Worm (Caenorhabditis elegans) whole organism, L2 larva: ENCODE results near the gene ZK892.5.

Source experiments
- nhr-77 ChIP-seq: fragments of 150-350 bp; optimal IDR thresholded peaks from 2 replicates; lab custom pipeline; 2014; ENCODE audit warnings: missing biosample characterization, missing genetic modification characterization
- skn-1 ChIP-seq: sonication (generic microtip); optimal IDR thresholded peaks from 2 replicates; lab custom pipeline; 2017; ENCODE audit warnings: missing biosample characterization, missing genetic modification characterization

DNA sequence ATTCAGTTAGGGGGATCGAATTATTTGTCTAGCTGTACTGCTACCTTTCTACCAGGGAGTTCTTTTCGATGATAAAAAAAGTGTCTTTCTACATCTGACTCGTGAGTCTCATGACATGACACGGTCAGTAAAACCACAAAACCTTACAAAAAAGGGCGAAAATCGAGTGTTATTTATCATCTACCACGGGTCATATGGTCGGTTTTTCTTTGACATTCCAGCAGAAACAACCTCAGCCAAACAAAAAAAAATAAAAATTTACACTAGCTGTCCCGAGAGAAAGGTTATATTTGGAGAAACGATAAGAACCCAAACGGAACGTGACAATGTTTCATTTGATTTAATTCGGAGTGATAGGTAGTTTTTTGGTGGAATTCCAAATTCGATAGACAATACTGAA lies 11.7 kb downstream of the ZK892.5 start:
- no peak for TF ChIP-seq skn-1 (tag; lab: Kevin White, UChicago)
- TF ChIP-seq nhr-77 (tag; lab: Kevin White, UChicago): no peak
